Fruit fly (Drosophila melanogaster) whole organism, larva: Measurements from ENCODE around the gene CG31933.
A peak's percentile ranks its signal among the peaks of the same experiment; 100 is the strongest.

ENCODE experiments used
- noc ChIP-seq: fragments of 200-800 bp; sonication (Bioruptor generic); optimal IDR thresholded peaks from 3 replicates; lab custom pipeline; 2019; ENCODE audit warnings: missing biosample characterization, mild to moderate bottlenecking, missing genetic modification characterization, moderate library complexity

The CG31933 gene

dm6 chr2L:1823231-1823630 is at the start of gene CG31933:
Gene CG31933 (minus strand): TSS chr2L:1823331.
- no peak for TF ChIP-seq noc

DNA sequence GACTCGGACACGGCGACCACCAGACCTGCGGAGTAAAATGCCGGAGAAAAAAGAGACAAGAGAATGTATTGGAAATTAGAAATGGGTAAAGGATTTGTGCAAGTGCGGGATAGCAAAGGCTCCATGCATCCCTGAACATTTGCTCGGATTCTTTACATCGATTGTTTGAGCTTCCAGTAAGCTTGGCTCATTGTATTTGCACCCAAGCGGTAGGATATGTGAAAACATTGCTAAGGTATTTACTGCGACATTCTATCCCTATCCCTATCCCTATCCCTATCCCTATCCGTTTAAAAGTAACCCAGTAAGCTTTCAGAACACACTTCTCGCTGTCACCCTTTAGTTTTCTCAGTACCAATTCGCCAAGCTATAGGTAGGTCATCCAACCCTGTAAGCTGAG is 46.4 kb upstream of the CG31933 start, which contains the start of gene CG7295:
TSS of gene CG7295 (plus strand) at position 301 of the 400 bp plus-strand sequence.
- no peak for TF ChIP-seq noc

DNA sequence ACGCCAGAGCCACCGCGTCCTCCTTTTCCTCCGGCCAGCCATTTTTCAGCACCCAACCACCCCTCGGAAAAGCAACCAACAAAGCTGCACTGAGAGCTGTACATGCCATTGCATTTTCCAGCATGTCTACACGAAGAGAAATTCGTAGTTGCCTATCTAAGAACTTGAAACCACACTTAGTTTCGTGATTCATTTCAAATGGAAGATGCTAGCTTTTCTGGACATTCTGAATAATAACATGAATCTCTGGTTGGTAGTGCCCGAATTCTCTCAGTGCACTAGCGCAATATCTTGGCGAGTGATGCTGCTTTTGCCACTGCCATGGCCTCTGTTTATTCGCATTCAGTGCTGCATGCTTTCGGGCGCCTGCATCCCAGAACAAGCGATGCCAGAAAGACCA is 38.9 kb upstream of the CG31933 start:
- TF ChIP-seq noc = no peak

DNA sequence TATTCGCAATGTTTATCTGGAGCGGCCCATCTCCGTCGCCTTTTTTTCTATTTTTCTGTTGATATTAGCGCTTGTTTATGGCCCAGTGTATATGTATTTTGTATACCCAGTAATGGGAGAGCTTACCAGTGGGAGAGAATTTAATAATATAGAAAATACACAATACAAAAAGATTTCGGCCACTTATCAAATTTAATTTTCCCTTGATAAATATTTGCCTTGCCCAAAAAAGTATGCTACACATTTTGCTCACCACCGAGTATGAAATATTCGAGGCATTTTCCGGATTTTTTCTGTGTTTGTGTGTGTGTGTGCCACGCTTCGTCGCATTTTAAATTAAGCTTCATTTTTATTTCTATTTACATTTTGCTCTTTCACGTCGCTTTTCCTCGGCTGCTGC is 15.9 kb upstream of the CG31933 start:
- no peak for TF ChIP-seq noc

- no peak for TF ChIP-seq noc
These were observed 14.7 kb upstream of the CG31933 start for dm6 chr2L:1837717-1838368.

DNA sequence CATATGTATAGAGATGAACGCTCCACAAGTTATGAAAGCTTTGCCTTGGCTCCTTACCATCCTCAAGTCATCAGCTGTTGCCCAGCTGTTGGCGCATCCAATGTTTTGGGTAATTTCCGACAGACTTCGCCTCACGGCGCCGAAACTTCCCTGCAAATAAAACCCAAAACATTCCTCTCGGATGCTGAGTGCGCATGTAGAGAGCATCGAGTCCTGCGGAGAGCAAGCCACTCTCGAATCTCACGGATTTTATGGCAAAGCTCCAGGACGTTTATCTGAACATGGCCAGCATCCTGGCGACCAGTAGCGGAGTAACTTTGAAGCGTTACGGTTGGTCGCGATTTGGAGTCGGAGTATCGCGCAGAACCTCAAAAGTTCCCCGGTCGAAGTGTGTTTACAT is 13.1 kb upstream of the CG31933 start, which contains the start of gene wry:
TSS of gene wry (plus strand) at position 301 of the 400 bp plus-strand sequence.
- no peak for TF ChIP-seq noc

DNA sequence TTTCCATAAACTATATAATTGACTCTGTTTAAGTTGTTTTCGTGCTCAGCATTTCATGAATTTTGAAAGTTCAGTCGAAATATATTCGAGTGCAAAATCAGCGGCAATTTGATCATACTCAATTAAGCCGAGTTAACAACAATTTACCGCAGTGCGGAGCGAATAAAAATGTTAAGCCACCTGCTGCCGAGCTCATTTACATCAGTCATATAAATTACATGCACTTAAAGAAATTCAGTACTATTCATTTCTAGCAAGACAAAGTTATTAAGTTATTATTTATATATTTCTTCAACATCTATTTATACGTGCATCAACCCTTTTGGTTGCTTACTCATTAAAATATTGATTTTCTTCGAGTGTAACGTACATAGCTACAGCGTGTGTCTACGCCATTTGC is 9.3 kb upstream of the CG31933 start, which contains the start of gene c-cup:
TSS of gene c-cup (minus strand) at position 101 of the 400 bp plus-strand sequence.
- TF ChIP-seq noc = no peak

dm6 chr2L:1828282-1828681 is 5.2 kb upstream of the CG31933 start:
- TF ChIP-seq noc = no peak

DNA sequence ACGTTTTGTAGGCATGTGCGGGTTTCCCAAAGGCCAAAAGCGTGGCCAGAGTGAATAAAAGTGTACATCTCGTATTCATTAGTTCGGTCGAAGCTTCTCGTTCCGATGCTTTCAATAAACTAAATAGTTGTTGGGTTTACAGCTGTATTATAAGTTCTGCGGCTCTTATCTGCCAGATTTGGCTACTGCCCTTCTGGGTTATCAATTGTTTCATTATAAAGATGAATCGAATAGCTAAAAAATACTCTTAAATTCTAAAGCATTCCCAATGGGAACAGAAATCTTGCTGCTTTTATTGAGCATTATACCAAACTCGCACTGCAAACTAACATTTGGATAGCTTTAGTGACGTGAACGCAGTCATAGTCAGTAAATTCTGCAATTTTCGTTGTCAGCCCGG is 3.3 kb upstream of the CG31933 start, which contains the start of gene CG31664:
TSS of gene CG31664 (minus strand) at position 101 of the 400 bp plus-strand sequence.
- peak; percentile 11 for TF ChIP-seq noc

dm6 chr2L:1794817-1795216 is 28.3 kb downstream of the CG31933 start, which contains the start of gene Gr22a:
Gene Gr22a (minus strand): TSS chr2L:1794917.
- TF ChIP-seq noc = no peak

DNA sequence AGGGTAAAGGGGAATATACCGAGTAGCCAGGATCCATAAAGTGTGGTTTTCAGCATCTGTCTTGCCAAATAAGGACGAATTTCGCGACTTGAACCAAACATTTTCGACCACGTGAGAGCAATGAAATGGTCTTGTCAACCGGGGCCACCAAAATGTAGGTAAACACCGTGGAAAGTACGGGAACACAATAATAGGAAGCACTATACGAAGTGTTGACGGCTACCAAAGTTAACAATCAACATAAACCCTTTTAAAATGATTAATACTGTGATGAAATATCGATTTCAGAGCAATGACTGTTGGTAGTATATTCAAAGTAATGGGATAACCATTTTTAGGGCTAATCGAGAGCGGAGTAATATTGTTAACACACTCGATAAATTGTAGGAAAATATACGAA is 30.0 kb downstream of the CG31933 start, which contains the start of gene Gr22b:
TSS of gene Gr22b (minus strand) at position 101 of the 400 bp plus-strand sequence.
- no peak for TF ChIP-seq noc

dm6 chr2L:1791723-1792122 is 31.4 kb downstream of the CG31933 start, which contains the start of gene Gr22c:
Gene Gr22c (minus strand): TSS chr2L:1791823.
- no peak for TF ChIP-seq noc

DNA sequence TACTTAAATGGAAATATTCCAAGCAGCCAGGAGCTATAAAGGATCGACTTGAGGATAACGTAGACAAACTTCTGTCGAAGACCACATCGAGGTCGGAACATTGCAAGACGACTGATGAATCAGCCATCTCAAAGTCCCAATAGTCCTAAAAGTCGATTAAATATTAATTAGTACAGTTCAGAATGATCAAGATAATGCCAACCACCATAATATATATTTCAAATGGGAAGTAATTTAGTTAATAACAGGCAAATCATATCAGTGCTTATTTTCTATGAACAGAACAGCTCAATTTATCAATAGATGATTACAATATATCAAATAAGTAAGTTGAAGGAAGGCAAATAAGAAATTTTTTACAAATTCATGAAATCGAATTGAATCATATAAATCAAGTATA is 32.9 kb downstream of the CG31933 start, which contains the start of gene Gr22d:
TSS of gene Gr22d (minus strand) at position 101 of the 400 bp plus-strand sequence.
- TF ChIP-seq noc = no peak

- TF ChIP-seq noc = no peak
These were observed 35.2 kb downstream of the CG31933 start for dm6 chr2L:1787929-1788328.

DNA sequence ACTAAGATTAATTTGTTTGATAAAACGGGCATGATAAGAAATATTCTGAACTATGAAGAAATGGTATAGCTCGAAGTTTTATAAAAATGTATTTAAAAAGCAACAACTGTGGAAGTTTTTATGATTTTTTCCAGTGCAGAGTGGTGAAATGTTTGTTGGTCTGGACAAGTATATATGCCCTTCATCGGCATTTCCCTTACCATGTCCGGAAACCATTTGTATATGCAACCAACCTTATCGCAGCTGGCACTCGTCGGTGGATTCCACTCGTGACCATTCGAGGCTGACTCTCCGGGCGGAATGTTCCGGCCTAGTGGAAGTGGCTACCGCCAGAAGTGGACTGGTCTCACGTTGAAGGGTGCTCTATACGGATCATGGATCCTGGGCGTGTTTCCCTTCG is 39.4 kb downstream of the CG31933 start, which contains the start of gene Gr22e:
TSS of gene Gr22e (plus strand) at position 301 of the 400 bp plus-strand sequence.
- no peak for TF ChIP-seq noc
